Fruit fly (Drosophila melanogaster) whole organism, prepupa: ENCODE data around the gene CG11349.

ENCODE experiments used
- Blimp-1 ChIP-seq: fragments of 200-800 bp; sonication (Bioruptor generic); optimal IDR thresholded peaks from 3 replicates; lab custom pipeline; 2017; ENCODE audit warnings: missing biosample characterization, missing genetic modification characterization, mild to moderate bottlenecking, moderate library complexity, missing genetic modification reagents
- CG10631 ChIP-seq: fragments of 200-800 bp; sonication (Bioruptor generic); optimal IDR thresholded peaks from 2 replicates; lab custom pipeline; 2016; ENCODE audit warnings: missing biosample characterization, missing genetic modification characterization
- CG10669 ChIP-seq: fragments of 200-800 bp; sonication (Bioruptor generic); optimal IDR thresholded peaks from 3 replicates; lab custom pipeline; 2018; ENCODE audit warnings: missing biosample characterization, mild to moderate bottlenecking, missing genetic modification characterization, moderate library complexity
- CG11294 ChIP-seq: fragments of 200-800 bp; sonication (Bioruptor generic); IDR thresholded peaks from 2 replicates; pipeline ENCODE4 v1.3.6; 2022; ENCODE audit warnings: missing biosample characterization, missing genetic modification characterization
- CG11762 ChIP-seq: fragments of 200-800 bp; sonication (Bioruptor generic); optimal IDR thresholded peaks from 3 replicates; lab custom pipeline; 2016; ENCODE audit warnings: missing biosample characterization, missing genetic modification characterization; ENCODE audit not compliant: insufficient read depth
- CG11902 ChIP-seq: fragments of 200-800 bp; sonication (Bioruptor generic); optimal IDR thresholded peaks from 3 replicates; lab custom pipeline; 2016; ENCODE audit warnings: missing biosample characterization, missing genetic modification characterization
- CG15336 ChIP-seq: fragments of 200-800 bp; sonication (Bioruptor generic); IDR thresholded peaks from 2 replicates; pipeline ENCODE4 v1.3.6; 2022; ENCODE audit warnings: missing biosample characterization, missing genetic modification characterization
- CG1621 ChIP-seq: fragments of 200-800 bp; sonication (Bioruptor generic); optimal IDR thresholded peaks from 3 replicates; lab custom pipeline; 2018; ENCODE audit warnings: missing biosample characterization, mild to moderate bottlenecking, missing genetic modification characterization
- CG16779 ChIP-seq: fragments of 200-800 bp; sonication (Bioruptor generic); optimal IDR thresholded peaks from 3 replicates; lab custom pipeline; 2017; ENCODE audit warnings: missing biosample characterization, mild to moderate bottlenecking, missing genetic modification characterization
- CG3032 ChIP-seq: fragments of 200-800 bp; optimal IDR thresholded peaks from 2 replicates; lab custom pipeline; 2019; ENCODE audit warnings: missing biosample characterization, mild to moderate bottlenecking, missing genetic modification characterization, moderate library complexity
- CG31627 ChIP-seq: fragments of 200-800 bp; sonication (Bioruptor generic); optimal IDR thresholded peaks from 3 replicates; lab custom pipeline; 2016; ENCODE audit warnings: missing biosample characterization, missing genetic modification characterization
- CG32006 ChIP-seq: fragments of 200-800 bp; sonication (Bioruptor generic); optimal IDR thresholded peaks from 3 replicates; lab custom pipeline; 2017; ENCODE audit warnings: missing biosample characterization, mild to moderate bottlenecking, missing genetic modification characterization
- CG3919 ChIP-seq: fragments of 200-800 bp; sonication (Bioruptor generic); optimal IDR thresholded peaks from 3 replicates; lab custom pipeline; 2016; ENCODE audit warnings: missing biosample characterization, missing genetic modification characterization
- CG4318 ChIP-seq: fragments of 200-800 bp; sonication (Bioruptor generic); optimal IDR thresholded peaks from 3 replicates; lab custom pipeline; 2017; ENCODE audit warnings: missing biosample characterization, mild to moderate bottlenecking, missing genetic modification characterization
- CG6163 ChIP-seq: fragments of 200-800 bp; sonication (Bioruptor generic); IDR thresholded peaks from 3 replicates; pipeline ENCODE4 v1.3.6; 2022; ENCODE audit warnings: missing biosample characterization, missing genetic modification characterization
- CG6276 ChIP-seq: fragments of 200-800 bp; sonication (Bioruptor generic); optimal IDR thresholded peaks from 2 replicates; lab custom pipeline; 2017; ENCODE audit warnings: missing biosample characterization, mild to moderate bottlenecking, missing genetic modification characterization
- CG6792 ChIP-seq: fragments of 200-800 bp; sonication (Bioruptor generic); optimal IDR thresholded peaks from 3 replicates; lab custom pipeline; 2016; ENCODE audit warnings: missing biosample characterization, missing genetic modification characterization
- CG6854 ChIP-seq: fragments of 200-800 bp; sonication (Bioruptor generic); optimal IDR thresholded peaks from 2 replicates; lab custom pipeline; 2017; ENCODE audit warnings: missing biosample characterization, mild to moderate bottlenecking, missing genetic modification characterization
- CG7368 ChIP-seq: fragments of 200-800 bp; sonication (Bioruptor generic); optimal IDR thresholded peaks from 3 replicates; lab custom pipeline; 2016; ENCODE audit warnings: missing biosample characterization, missing genetic modification characterization
- CG8119 ChIP-seq: fragments of 200-800 bp; sonication (Bioruptor generic); IDR thresholded peaks from 3 replicates; pipeline ENCODE4 v1.3.6; 2022; ENCODE audit warnings: missing biosample characterization, missing genetic modification characterization
- CG8632 ChIP-seq: fragments of 200-800 bp; sonication (Bioruptor generic); optimal IDR thresholded peaks from 3 replicates; lab custom pipeline; 2016; ENCODE audit warnings: missing biosample characterization, missing genetic modification characterization
- CG9139 ChIP-seq: fragments of 200-800 bp; sonication (Bioruptor generic); optimal IDR thresholded peaks from 3 replicates; lab custom pipeline; 2017; ENCODE audit warnings: missing biosample characterization, mild to moderate bottlenecking, missing genetic modification characterization
- Eip75B ChIP-seq: fragments of 200-800 bp; sonication (Bioruptor generic); optimal IDR thresholded peaks from 3 replicates; lab custom pipeline; 2016; ENCODE audit warnings: missing biosample characterization, missing genetic modification characterization
- Eip78C ChIP-seq: fragments of 200-800 bp; sonication (Bioruptor generic); peaks from one replicate; lab custom pipeline; 2016; ENCODE audit warnings: missing biosample characterization, missing genetic modification characterization
- Eip93F ChIP-seq: fragments of 200-800 bp; sonication (Bioruptor generic); optimal IDR thresholded peaks from 2 replicates; lab custom pipeline; 2016; ENCODE audit warnings: missing biosample characterization, mild to moderate bottlenecking, missing genetic modification characterization
- Ets21C ChIP-seq: fragments of 200-800 bp; sonication (Bioruptor generic); optimal IDR thresholded peaks from 3 replicates; lab custom pipeline; 2016; ENCODE audit warnings: missing biosample characterization, missing genetic modification characterization
- Ets96B ChIP-seq: fragments of 200-800 bp; optimal IDR thresholded peaks from 2 replicates; lab custom pipeline; 2019; ENCODE audit warnings: missing biosample characterization, mild to moderate bottlenecking, missing genetic modification characterization, moderate library complexity
- Gug ChIP-seq: fragments of 200-800 bp; sonication (Bioruptor generic); IDR thresholded peaks from 2 replicates; pipeline ENCODE4 v1.3.6; 2022; ENCODE audit warnings: missing biosample characterization, missing genetic modification characterization
- Hr38 ChIP-seq: sonication (Bioruptor generic); optimal IDR thresholded peaks from 2 replicates; lab custom pipeline; 2016; ENCODE audit warnings: missing biosample characterization, missing genetic modification characterization
- Hr39 ChIP-seq: fragments of 200-800 bp; sonication (Bioruptor generic); optimal IDR thresholded peaks from 2 replicates; lab custom pipeline; 2016; ENCODE audit warnings: missing biosample characterization, missing genetic modification characterization
- Hr4 ChIP-seq: fragments of 200-800 bp; sonication (Bioruptor generic); optimal IDR thresholded peaks from 3 replicates; lab custom pipeline; 2016; ENCODE audit warnings: missing biosample characterization, missing genetic modification characterization
- Lpt ChIP-seq: fragments of 200-800 bp; sonication (Bioruptor generic); optimal IDR thresholded peaks from 3 replicates; lab custom pipeline; 2016; ENCODE audit warnings: missing biosample characterization, missing genetic modification characterization
- Met ChIP-seq: fragments of 200-800 bp; sonication (Bioruptor generic); optimal IDR thresholded peaks from 3 replicates; lab custom pipeline; 2016; ENCODE audit warnings: missing biosample characterization, missing genetic modification characterization
- OdsH ChIP-seq: fragments of 200-800 bp; sonication (Bioruptor generic); optimal IDR thresholded peaks from 3 replicates; lab custom pipeline; 2016; ENCODE audit warnings: missing biosample characterization, missing genetic modification characterization
- Sox102F ChIP-seq: fragments of 200-800 bp; sonication (Bioruptor generic); optimal IDR thresholded peaks from 2 replicates; lab custom pipeline; 2016; ENCODE audit warnings: missing biosample characterization, mild to moderate bottlenecking, missing genetic modification characterization
- Sox14 ChIP-seq: fragments of 200-800 bp; sonication (Bioruptor generic); optimal IDR thresholded peaks from 3 replicates; lab custom pipeline; 2016; ENCODE audit warnings: missing biosample characterization, missing genetic modification characterization
- Sox15 ChIP-seq: fragments of 200-800 bp; sonication (Bioruptor generic); optimal IDR thresholded peaks from 3 replicates; lab custom pipeline; 2016; ENCODE audit warnings: missing biosample characterization, missing genetic modification characterization
- achi ChIP-seq: fragments of 200-800 bp; sonication (Bioruptor generic); optimal IDR thresholded peaks from 3 replicates; lab custom pipeline; 2016; ENCODE audit warnings: missing biosample characterization, missing genetic modification characterization
- cyc ChIP-seq: fragments of 200-800 bp; sonication (Bioruptor generic); optimal IDR thresholded peaks from 3 replicates; lab custom pipeline; 2016; ENCODE audit warnings: missing biosample characterization, missing genetic modification characterization
- dac ChIP-seq: fragments of 200-800 bp; sonication (Bioruptor generic); optimal IDR thresholded peaks from 2 replicates; lab custom pipeline; 2017; ENCODE audit warnings: missing biosample characterization, mild to moderate bottlenecking, missing genetic modification characterization
- eg ChIP-seq: fragments of 200-800 bp; sonication (Bioruptor generic); IDR thresholded peaks from 3 replicates; pipeline ENCODE4 v1.3.6; 2022; ENCODE audit warnings: missing biosample characterization, missing genetic modification characterization
- esn ChIP-seq: fragments of 200-800 bp; sonication (Bioruptor generic); optimal IDR thresholded peaks from 2 replicates; lab custom pipeline; 2016; ENCODE audit warnings: missing biosample characterization, mild to moderate bottlenecking, missing genetic modification characterization, moderate library complexity
- fd59A ChIP-seq: fragments of 200-800 bp; sonication (Bioruptor generic); optimal IDR thresholded peaks from 2 replicates; lab custom pipeline; 2017; ENCODE audit warnings: missing biosample characterization, mild to moderate bottlenecking, missing genetic modification characterization, missing genetic modification reagents
- fd85E ChIP-seq: fragments of 200-800 bp; sonication (Bioruptor generic); optimal IDR thresholded peaks from 3 replicates; lab custom pipeline; 2016; ENCODE audit warnings: missing biosample characterization, missing genetic modification characterization
- fkh ChIP-seq: fragments of 200-800 bp; sonication (Bioruptor generic); optimal IDR thresholded peaks from 3 replicates; lab custom pipeline; 2017; ENCODE audit warnings: missing biosample characterization, mild to moderate bottlenecking, missing genetic modification characterization, moderate library complexity
- lz ChIP-seq: fragments of 200-800 bp; sonication (Bioruptor generic); optimal IDR thresholded peaks from 3 replicates; lab custom pipeline; 2016; ENCODE audit warnings: missing biosample characterization, missing genetic modification characterization
- net ChIP-seq: fragments of 200-800 bp; sonication (Bioruptor generic); optimal IDR thresholded peaks from 3 replicates; lab custom pipeline; 2016; ENCODE audit warnings: missing biosample characterization, missing genetic modification characterization
- pdm3 ChIP-seq: fragments of 200-800 bp; sonication (Bioruptor generic); optimal IDR thresholded peaks from 3 replicates; lab custom pipeline; 2016; ENCODE audit warnings: missing biosample characterization, missing genetic modification characterization
- spab ChIP-seq: fragments of 200-800 bp; sonication (Bioruptor generic); optimal IDR thresholded peaks from 2 replicates; lab custom pipeline; 2017; ENCODE audit warnings: missing biosample characterization, mild to moderate bottlenecking, missing genetic modification characterization, missing genetic modification reagents
- ss ChIP-seq, 2 experiments: fragments of 200-800 bp; sonication (Bioruptor generic); optimal IDR thresholded peaks; 2 replicates in 1 of 2; 3 replicates in 1 of 2; lab custom pipeline; 2017 to 2018; ENCODE audit warnings: mild to moderate bottlenecking in 2 of 2, missing biosample characterization in 2 of 2, missing genetic modification characterization in 2 of 2, moderate library complexity in 1 of 2
- svp ChIP-seq: fragments of 200-800 bp; sonication (Bioruptor generic); peaks from one replicate; lab custom pipeline; 2016; ENCODE audit warnings: missing biosample characterization, missing genetic modification characterization
- topi ChIP-seq: fragments of 200-800 bp; sonication (Bioruptor generic); optimal IDR thresholded peaks from 3 replicates; lab custom pipeline; 2016; ENCODE audit warnings: missing biosample characterization, missing genetic modification characterization
- vri ChIP-seq: fragments of 200-800 bp; sonication (Bioruptor generic); optimal IDR thresholded peaks from 3 replicates; lab custom pipeline; 2016; ENCODE audit warnings: missing biosample characterization, mild to moderate bottlenecking, missing genetic modification characterization

CG11349 gene

dm6 chr3L:4494603-4495002, 21.7 kb downstream of the CG11349 start:
- TF ChIP-seq CG4318 = no peak
- peak; percentile 79 for TF ChIP-seq CG10669
- peak; percentile 79 for TF ChIP-seq fd59A (GFP tag; lab: Kevin White, UChicago)
- peak; percentile 69 for TF ChIP-seq Eip75B (GFP tag; lab: Kevin White, UChicago)
- no peak for TF ChIP-seq CG11294 (GFP tag; lab: Robert Waterston, UW)
- peak; percentile 43 for TF ChIP-seq Blimp-1 (GFP tag; lab: Kevin White, UChicago)
- peak; percentile 24 for TF ChIP-seq Eip93F (GFP tag; lab: Kevin White, UChicago)
- no peak for TF ChIP-seq CG6276 (GFP tag; lab: Kevin White, UChicago)
- TF ChIP-seq OdsH (GFP tag; lab: Kevin White, UChicago) = peak; percentile 80
- peak; percentile 64 for TF ChIP-seq vri (GFP tag; lab: Kevin White, UChicago)
- TF ChIP-seq Eip78C (GFP tag; lab: Kevin White, UChicago) = peak; percentile 97
- peak; percentile 83 for TF ChIP-seq achi (GFP tag; lab: Kevin White, UChicago)
- peak; percentile 83 for TF ChIP-seq CG6163
- peak; percentile 75 for TF ChIP-seq CG3919
- TF ChIP-seq Ets21C (GFP tag; lab: Kevin White, UChicago) = no peak
- peak; percentile 80 for TF ChIP-seq esn
- no peak for TF ChIP-seq fd85E (GFP tag; lab: Kevin White, UChicago)
- TF ChIP-seq net (GFP tag; lab: Kevin White, UChicago) = peak; percentile 79
- peak; percentile 80 for TF ChIP-seq spab (GFP tag; lab: Kevin White, UChicago)
- peak; percentile 79 for TF ChIP-seq Met (GFP tag; lab: Kevin White, UChicago)
- peak; percentile 25 for TF ChIP-seq CG11902 (GFP tag; lab: Kevin White, UChicago)
- TF ChIP-seq CG8632 = peak; percentile 87
- TF ChIP-seq CG8119 (GFP tag; lab: Robert Waterston, UW) = peak; percentile 59; the same call in 2 of the 3 replicates
- TF ChIP-seq cyc (GFP tag; lab: Kevin White, UChicago) = peak; percentile 53
- no peak for TF ChIP-seq fkh (GFP tag; lab: Kevin White, UChicago)
- TF ChIP-seq CG31627 (GFP tag; lab: Kevin White, UChicago) = peak; percentile 55
- peak; percentile 63 for TF ChIP-seq CG11762 (GFP tag; lab: Kevin White, UChicago)
- TF ChIP-seq CG16779 = peak; percentile 42
- peak; percentile 45 for TF ChIP-seq Lpt (GFP tag; lab: Kevin White, UChicago)
- TF ChIP-seq topi = peak; percentile 75
- peak; percentile 78 for TF ChIP-seq Sox102F
- peak; percentile 92 to 94 for TF ChIP-seq ss (GFP tag; optimal IDR thresholded peaks at IDR 0.05; lab: Kevin White, UChicago)
- TF ChIP-seq CG7368 = peak; percentile 62
- TF ChIP-seq CG32006 = peak; percentile 33
- no peak for TF ChIP-seq Hr38 (GFP tag; lab: Kevin White, UChicago)
- TF ChIP-seq dac (GFP tag; lab: Kevin White, UChicago) = no peak
- peak; percentile 82 for TF ChIP-seq Ets96B (tag; lab: Kevin White, UChicago)
- peak; percentile 91 for TF ChIP-seq svp (GFP tag; lab: Kevin White, UChicago)
- TF ChIP-seq Sox15 (GFP tag; lab: Kevin White, UChicago) = peak; percentile 56
- TF ChIP-seq Hr4 = peak; percentile 40
- peak; percentile 56 for TF ChIP-seq Hr39 (GFP tag; lab: Kevin White, UChicago)
- TF ChIP-seq CG10631 = peak; percentile 82
- peak; percentile 84 for TF ChIP-seq CG3032 (tag; lab: Kevin White, UChicago)
- peak; percentile 83 for TF ChIP-seq CG1621 (tag; lab: Kevin White, UChicago)
- peak; percentile 72 for TF ChIP-seq pdm3 (GFP tag; lab: Kevin White, UChicago)
- peak; percentile 76 for TF ChIP-seq CG9139 (GFP tag; lab: Kevin White, UChicago)
- no peak for TF ChIP-seq CG6854 (GFP tag; lab: Kevin White, UChicago)
- TF ChIP-seq Sox14 (GFP tag; lab: Kevin White, UChicago) = peak; percentile 60
- peak; percentile 70 for TF ChIP-seq lz (GFP tag; lab: Kevin White, UChicago)
- peak; percentile 78 for TF ChIP-seq CG6792
- peak; percentile 45; the same call in 1 of the 2 replicates for TF ChIP-seq CG15336 (GFP tag; lab: Robert Waterston, UW)
- TF ChIP-seq eg = 0 out of 3 replicates have a peak, but pooled peaks have one; percentile 30
- no peak for TF ChIP-seq Gug (GFP tag; lab: Robert Waterston, UW)
